Worm (Caenorhabditis elegans) whole organism, L1 larva: ENCODE data around the gene fipr-13.

Experiments used
- fkh-8 ChIP-seq: sonication (generic microtip); optimal IDR thresholded peaks from 2 replicates; lab custom pipeline; 2016; ENCODE audit warnings: mild to moderate bottlenecking, missing genetic modification characterization, missing compliant biosample characterization
- nhr-11 ChIP-seq: fragments of 150-350 bp; optimal IDR thresholded peaks from 2 replicates; lab custom pipeline; 2014; ENCODE audit warnings: missing biosample characterization, missing genetic modification characterization
- pqm-1 ChIP-seq: sonication (generic microtip); optimal IDR thresholded peaks from 3 replicates; lab custom pipeline; 2017; ENCODE audit warnings: missing biosample characterization, missing genetic modification characterization
- unc-62 ChIP-seq: fragments of 150-350 bp; optimal IDR thresholded peaks from 2 replicates; lab custom pipeline; 2014; ENCODE audit warnings: missing biosample characterization, missing genetic modification reagents, missing genetic modification characterization

DNA sequence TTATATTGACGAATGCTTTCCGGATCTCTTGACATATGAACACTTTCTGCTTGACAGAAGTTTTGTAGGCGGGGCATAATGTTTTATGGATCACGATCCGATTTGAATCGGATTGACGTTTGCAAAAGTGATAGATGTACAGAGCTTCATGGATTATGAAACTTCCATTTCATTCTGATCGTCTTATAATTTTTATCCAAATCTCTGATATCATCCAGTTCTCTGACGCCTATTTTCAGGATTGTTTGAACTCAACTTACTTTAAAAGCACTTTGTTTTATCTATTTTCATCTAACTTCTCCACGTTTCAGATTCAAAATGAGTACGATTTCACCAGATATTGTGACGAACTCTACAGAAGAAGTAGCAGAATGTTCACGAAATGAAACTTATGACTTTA is 2.4 kb downstream of the fipr-13 start, which contains the start of gene npr-39:
- TF ChIP-seq pqm-1 (tag; lab: Kevin White, UChicago) (no peak), nhr-11 (no peak), unc-62 (GFP tag; lab: Kevin White, UChicago) (no peak), fkh-8 (tag; lab: Kevin White, UChicago) (no peak)
